Fruit fly (Drosophila melanogaster) whole organism, prepupa: ENCODE results near the gene AstC-R2.

Experiments used
- CG10631 ChIP-seq: fragments of 200-800 bp; sonication (Bioruptor generic); optimal IDR thresholded peaks from 2 replicates; lab custom pipeline; 2016; ENCODE audit warnings: missing biosample characterization, missing genetic modification characterization
- CG10669 ChIP-seq: fragments of 200-800 bp; sonication (Bioruptor generic); optimal IDR thresholded peaks from 3 replicates; lab custom pipeline; 2018; ENCODE audit warnings: missing biosample characterization, mild to moderate bottlenecking, missing genetic modification characterization, moderate library complexity
- CG11294 ChIP-seq: fragments of 200-800 bp; sonication (Bioruptor generic); IDR thresholded peaks from 2 replicates; pipeline ENCODE4 v1.3.6; 2022; ENCODE audit warnings: missing biosample characterization, missing genetic modification characterization
- CG11902 ChIP-seq: fragments of 200-800 bp; sonication (Bioruptor generic); optimal IDR thresholded peaks from 3 replicates; lab custom pipeline; 2016; ENCODE audit warnings: missing biosample characterization, missing genetic modification characterization
- CG1621 ChIP-seq: fragments of 200-800 bp; sonication (Bioruptor generic); optimal IDR thresholded peaks from 3 replicates; lab custom pipeline; 2018; ENCODE audit warnings: missing biosample characterization, mild to moderate bottlenecking, missing genetic modification characterization
- CG3032 ChIP-seq: fragments of 200-800 bp; optimal IDR thresholded peaks from 2 replicates; lab custom pipeline; 2019; ENCODE audit warnings: missing biosample characterization, mild to moderate bottlenecking, missing genetic modification characterization, moderate library complexity
- CG32006 ChIP-seq: fragments of 200-800 bp; sonication (Bioruptor generic); optimal IDR thresholded peaks from 3 replicates; lab custom pipeline; 2017; ENCODE audit warnings: missing biosample characterization, mild to moderate bottlenecking, missing genetic modification characterization
- CG34406 ChIP-seq: fragments of 200-800 bp; sonication (Bioruptor generic); optimal IDR thresholded peaks from 3 replicates; lab custom pipeline; 2016; ENCODE audit warnings: missing biosample characterization, missing genetic modification characterization
- CG3919 ChIP-seq: fragments of 200-800 bp; sonication (Bioruptor generic); optimal IDR thresholded peaks from 3 replicates; lab custom pipeline; 2016; ENCODE audit warnings: missing biosample characterization, missing genetic modification characterization
- CG6163 ChIP-seq: fragments of 200-800 bp; sonication (Bioruptor generic); IDR thresholded peaks from 3 replicates; pipeline ENCODE4 v1.3.6; 2022; ENCODE audit warnings: missing biosample characterization, missing genetic modification characterization
- CG6276 ChIP-seq: fragments of 200-800 bp; sonication (Bioruptor generic); optimal IDR thresholded peaks from 2 replicates; lab custom pipeline; 2017; ENCODE audit warnings: missing biosample characterization, mild to moderate bottlenecking, missing genetic modification characterization
- CG8119 ChIP-seq: fragments of 200-800 bp; sonication (Bioruptor generic); IDR thresholded peaks from 3 replicates; pipeline ENCODE4 v1.3.6; 2022; ENCODE audit warnings: missing biosample characterization, missing genetic modification characterization
- CG8319 ChIP-seq: fragments of 200-800 bp; sonication (Bioruptor generic); optimal IDR thresholded peaks from 3 replicates; lab custom pipeline; 2016; ENCODE audit warnings: missing biosample characterization, missing genetic modification characterization
- CG8632 ChIP-seq: fragments of 200-800 bp; sonication (Bioruptor generic); optimal IDR thresholded peaks from 3 replicates; lab custom pipeline; 2016; ENCODE audit warnings: missing biosample characterization, missing genetic modification characterization
- Eip75B ChIP-seq: fragments of 200-800 bp; sonication (Bioruptor generic); optimal IDR thresholded peaks from 3 replicates; lab custom pipeline; 2016; ENCODE audit warnings: missing biosample characterization, missing genetic modification characterization
- Eip78C ChIP-seq: fragments of 200-800 bp; sonication (Bioruptor generic); peaks from one replicate; lab custom pipeline; 2016; ENCODE audit warnings: missing biosample characterization, missing genetic modification characterization
- Eip93F ChIP-seq: fragments of 200-800 bp; sonication (Bioruptor generic); optimal IDR thresholded peaks from 2 replicates; lab custom pipeline; 2016; ENCODE audit warnings: missing biosample characterization, mild to moderate bottlenecking, missing genetic modification characterization
- Ets21C ChIP-seq: fragments of 200-800 bp; sonication (Bioruptor generic); optimal IDR thresholded peaks from 3 replicates; lab custom pipeline; 2016; ENCODE audit warnings: missing biosample characterization, missing genetic modification characterization
- Ets96B ChIP-seq: fragments of 200-800 bp; optimal IDR thresholded peaks from 2 replicates; lab custom pipeline; 2019; ENCODE audit warnings: missing biosample characterization, mild to moderate bottlenecking, missing genetic modification characterization, moderate library complexity
- Hr39 ChIP-seq: fragments of 200-800 bp; sonication (Bioruptor generic); optimal IDR thresholded peaks from 2 replicates; lab custom pipeline; 2016; ENCODE audit warnings: missing biosample characterization, missing genetic modification characterization
- Hr4 ChIP-seq: fragments of 200-800 bp; sonication (Bioruptor generic); optimal IDR thresholded peaks from 3 replicates; lab custom pipeline; 2016; ENCODE audit warnings: missing biosample characterization, missing genetic modification characterization
- OdsH ChIP-seq: fragments of 200-800 bp; sonication (Bioruptor generic); optimal IDR thresholded peaks from 3 replicates; lab custom pipeline; 2016; ENCODE audit warnings: missing biosample characterization, missing genetic modification characterization
- Sox14 ChIP-seq: fragments of 200-800 bp; sonication (Bioruptor generic); optimal IDR thresholded peaks from 3 replicates; lab custom pipeline; 2016; ENCODE audit warnings: missing biosample characterization, missing genetic modification characterization
- achi ChIP-seq: fragments of 200-800 bp; sonication (Bioruptor generic); optimal IDR thresholded peaks from 3 replicates; lab custom pipeline; 2016; ENCODE audit warnings: missing biosample characterization, missing genetic modification characterization
- acj6 ChIP-seq: fragments of 200-800 bp; sonication (Bioruptor generic); optimal IDR thresholded peaks from 3 replicates; lab custom pipeline; 2016; ENCODE audit warnings: missing biosample characterization, missing genetic modification characterization
- dsx ChIP-seq: fragments of 200-800 bp; optimal IDR thresholded peaks from 3 replicates; lab custom pipeline; 2019; ENCODE audit warnings: missing biosample characterization, mild to moderate bottlenecking, missing genetic modification characterization, moderate library complexity; ENCODE audit not compliant: poor library complexity, severe bottlenecking
- esn ChIP-seq: fragments of 200-800 bp; sonication (Bioruptor generic); optimal IDR thresholded peaks from 2 replicates; lab custom pipeline; 2016; ENCODE audit warnings: missing biosample characterization, mild to moderate bottlenecking, missing genetic modification characterization, moderate library complexity
- fd59A ChIP-seq: fragments of 200-800 bp; sonication (Bioruptor generic); optimal IDR thresholded peaks from 2 replicates; lab custom pipeline; 2017; ENCODE audit warnings: missing biosample characterization, mild to moderate bottlenecking, missing genetic modification characterization, missing genetic modification reagents
- fkh ChIP-seq: fragments of 200-800 bp; sonication (Bioruptor generic); optimal IDR thresholded peaks from 3 replicates; lab custom pipeline; 2017; ENCODE audit warnings: missing biosample characterization, mild to moderate bottlenecking, missing genetic modification characterization, moderate library complexity
- net ChIP-seq: fragments of 200-800 bp; sonication (Bioruptor generic); optimal IDR thresholded peaks from 3 replicates; lab custom pipeline; 2016; ENCODE audit warnings: missing biosample characterization, missing genetic modification characterization
- salr ChIP-seq, 2 experiments: fragments of 200-800 bp; sonication (Bioruptor generic); optimal IDR thresholded peaks; 3 replicates each; lab custom pipeline; 2016 to 2018; ENCODE audit warnings: missing biosample characterization in 2 of 2, missing genetic modification characterization in 2 of 2, mild to moderate bottlenecking in 1 of 2
- spab ChIP-seq: fragments of 200-800 bp; sonication (Bioruptor generic); optimal IDR thresholded peaks from 2 replicates; lab custom pipeline; 2017; ENCODE audit warnings: missing biosample characterization, mild to moderate bottlenecking, missing genetic modification characterization, missing genetic modification reagents
- svp ChIP-seq: fragments of 200-800 bp; sonication (Bioruptor generic); peaks from one replicate; lab custom pipeline; 2016; ENCODE audit warnings: missing biosample characterization, missing genetic modification characterization
- topi ChIP-seq: fragments of 200-800 bp; sonication (Bioruptor generic); optimal IDR thresholded peaks from 3 replicates; lab custom pipeline; 2016; ENCODE audit warnings: missing biosample characterization, missing genetic modification characterization
- vri ChIP-seq: fragments of 200-800 bp; sonication (Bioruptor generic); optimal IDR thresholded peaks from 3 replicates; lab custom pipeline; 2016; ENCODE audit warnings: missing biosample characterization, mild to moderate bottlenecking, missing genetic modification characterization

Gene AstC-R2

DNA sequence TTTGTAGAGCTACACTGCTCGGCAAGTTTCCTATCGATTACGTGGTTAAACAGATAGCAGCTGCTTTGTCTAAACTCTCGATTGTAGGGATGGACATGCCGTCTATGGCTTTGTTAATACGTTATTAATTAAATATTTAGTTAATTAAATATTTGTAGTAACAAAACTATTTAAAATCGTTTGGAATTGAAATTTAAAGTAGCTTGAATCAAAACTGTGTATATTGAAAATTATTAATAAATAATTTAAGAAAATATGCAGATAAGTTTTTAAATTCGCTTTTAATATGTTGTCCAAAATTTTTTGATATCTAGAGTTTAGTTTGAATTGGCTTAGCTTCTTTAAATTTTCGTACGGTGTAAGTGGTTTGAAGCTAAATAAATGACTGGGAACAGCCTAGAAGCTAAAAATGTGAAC is 41.4 kb downstream of the AstC-R2 start, which contains the start of gene CG32196 (continued):
- TF ChIP-seq CG6276 (GFP tag; lab: Kevin White, UChicago) (peak; percentile 21), svp (GFP tag; lab: Kevin White, UChicago) (peak; percentile 60), CG3919 (peak; percentile 22), Hr4 (peak; percentile 28), Hr39 (GFP tag; lab: Kevin White, UChicago) (no peak), dsx (GFP tag; lab: Kevin White, UChicago) (no peak), Eip78C (GFP tag; lab: Kevin White, UChicago) (no peak), CG11902 (GFP tag; lab: Kevin White, UChicago) (no peak), Eip75B (GFP tag; lab: Kevin White, UChicago) (no peak), CG34406 (GFP tag; lab: Kevin White, UChicago) (peak; percentile 13), CG10669 (GFP tag; lab: Kevin White, UChicago) (peak; percentile 23), achi (peak; percentile 63), CG8632 (GFP tag; lab: Kevin White, UChicago) (no peak), CG11294 (no peak), OdsH (peak; percentile 13), salr (GFP tag; optimal IDR thresholded peaks at IDR 0.05; lab: Kevin White, UChicago) (peak in 1 of 2 experiments; percentile 22), CG32006 (GFP tag; lab: Kevin White, UChicago) (peak; percentile 74), topi (no peak)

DNA sequence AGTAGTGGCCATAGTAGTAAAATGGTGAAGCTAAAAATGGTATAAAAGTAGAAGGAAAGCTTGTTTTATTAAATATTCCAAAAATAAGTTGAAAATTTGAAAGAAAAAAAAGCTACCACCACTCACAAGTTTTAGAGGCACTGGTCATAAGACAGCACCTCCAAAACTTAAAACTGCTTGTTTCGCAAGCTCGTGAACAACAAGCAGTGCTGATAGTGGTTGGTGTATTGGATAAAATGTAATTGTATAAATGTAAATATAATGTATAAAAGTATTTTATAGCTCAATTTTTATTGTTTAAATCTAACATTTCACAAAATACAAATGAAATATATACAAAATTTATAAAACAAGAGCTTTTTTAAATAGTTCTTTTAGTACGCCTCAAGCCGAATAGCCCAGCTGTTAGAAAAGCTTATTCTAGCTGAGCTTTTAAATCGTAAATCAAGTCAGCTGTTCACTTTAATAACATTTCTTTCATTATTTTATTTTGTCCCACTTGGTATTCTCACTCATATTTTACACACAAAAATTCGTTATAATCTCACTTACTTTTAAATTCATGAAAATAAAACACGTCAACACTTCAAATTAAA is 41.9 kb downstream of the AstC-R2 start:
- TF ChIP-seq Eip93F (no peak), fd59A (no peak), acj6 (no peak), net (GFP tag; lab: Kevin White, UChicago) (no peak), CG11902 (GFP tag; lab: Kevin White, UChicago) (no peak), vri (GFP tag; lab: Kevin White, UChicago) (no peak), CG6163 (no peak), OdsH (no peak), CG8319 (GFP tag; lab: Kevin White, UChicago) (no peak), CG3032 (tag; lab: Kevin White, UChicago) (no peak), topi (no peak), CG8119 (GFP tag; lab: Robert Waterston, UW) (no peak)

DNA sequence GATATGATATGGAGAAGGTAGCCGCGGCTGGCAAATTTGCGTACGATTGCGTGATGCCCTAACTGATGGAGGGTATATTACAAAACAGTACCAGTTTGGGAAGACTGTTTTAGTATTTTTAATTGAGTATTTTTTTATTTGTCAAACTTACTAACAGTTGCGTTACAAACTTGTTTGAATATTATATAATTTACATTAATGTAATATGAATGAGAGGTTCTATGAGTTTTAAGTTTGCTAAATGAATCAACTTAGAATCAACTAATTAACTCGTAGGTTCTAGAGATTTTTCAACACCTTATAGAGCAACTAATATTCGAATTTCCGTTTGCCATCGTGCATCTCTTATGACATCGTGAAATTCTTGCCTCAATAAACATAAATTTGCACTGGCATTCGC is 52.7 kb downstream of the AstC-R2 start:
- TF ChIP-seq CG10631 (GFP tag; lab: Kevin White, UChicago) (no peak), esn (GFP tag; lab: Kevin White, UChicago) (no peak), OdsH (no peak), spab (no peak), CG1621 (tag; lab: Kevin White, UChicago) (no peak), CG6163 (no peak)

dm6 chr3L:18439809-18440256 is 62.5 kb downstream of the AstC-R2 start, which contains the start of gene skl:
TSS of gene skl (minus strand) at chr3L:18439942.
- TF ChIP-seq Ets96B (no peak), CG11902 (GFP tag; lab: Kevin White, UChicago) (no peak), Ets21C (no peak), CG6276 (GFP tag; lab: Kevin White, UChicago) (no peak), CG32006 (GFP tag; lab: Kevin White, UChicago) (no peak), fkh (GFP tag; lab: Kevin White, UChicago) (peak; percentile 19), spab (no peak), svp (GFP tag; lab: Kevin White, UChicago) (peak; percentile 41), Sox14 (GFP tag; lab: Kevin White, UChicago) (no peak)
